Fruit fly (Drosophila melanogaster): ENCODE results near the gene nod.

dm6 chrX:11619617-11620016 is 39.0 kb downstream of the nod start:
- no peak for TF ChIP-seq CG8478 (optimal IDR thresholded peaks at IDR 0.05)
- TF ChIP-seq CTCF (optimal IDR thresholded peaks at IDR 0.05): no peak

Data from S2 (cell line).